Fruit fly (Drosophila melanogaster): ENCODE results near the gene CG3386.

CG3386 gene

dm6 chr3L:630666-631065, 51.6 kb downstream of the CG3386 start (continued):
- TF ChIP-seq chm (GFP tag; IDR thresholded peaks at IDR 0.05) (0 out of 2 replicates have a peak, but pooled peaks have one; percentile 23), CG17612 (GFP tag; IDR thresholded peaks at IDR 0.05) (no peak), CG30403 (GFP tag; optimal IDR thresholded peaks at IDR 0.05) (no peak), BEAF-32 (GFP tag; optimal IDR thresholded peaks at IDR 0.05) (no peak), caup (GFP tag; optimal IDR thresholded peaks at IDR 0.05; ENCODE audit: severe bottlenecking) (peak; percentile 22), lbe (GFP tag; optimal IDR thresholded peaks at IDR 0.05) (no peak), Rfx (GFP tag; IDR thresholded peaks at IDR 0.05) (peak; percentile 40; the same call in 1 of the 2 replicates), CG14710 (tag; optimal IDR thresholded peaks at IDR 0.05) (no peak), org-1 (GFP tag; optimal IDR thresholded peaks at IDR 0.05) (no peak), Ets65A (GFP tag) (no peak), CG9817 (tag; optimal IDR thresholded peaks at IDR 0.05) (no peak), rib (GFP tag; IDR thresholded peaks at IDR 0.05) (0 out of 2 replicates have a peak, but pooled peaks have one; percentile 19), nerfin-1 (tag; optimal IDR thresholded peaks at IDR 0.05) (no peak), so (GFP tag; IDR thresholded peaks at IDR 0.05) (no peak), CG11398 (GFP tag; optimal IDR thresholded peaks at IDR 0.05) (no peak), esg (GFP tag; conservative IDR thresholded peaks at IDR 0.05) (no peak), CG14965 (GFP tag; optimal IDR thresholded peaks at IDR 0.05; ENCODE audit: borderline replicate concordance) (no peak), bcd (GFP tag; optimal IDR thresholded peaks at IDR 0.05) (no peak), Ravus (GFP tag; IDR thresholded peaks at IDR 0.05) (no peak), crol (GFP tag; IDR thresholded peaks at IDR 0.05) (0 out of 2 replicates have a peak, but pooled peaks have one; percentile 8), jing (GFP tag; optimal IDR thresholded peaks at IDR 0.05) (no peak), NFAT (GFP tag; IDR thresholded peaks at IDR 0.05) (0 out of 2 replicates have a peak, but pooled peaks have one; percentile 9), gsb-n (tag; optimal IDR thresholded peaks at IDR 0.05) (no peak), CG15479 (GFP tag; optimal IDR thresholded peaks at IDR 0.05) (no peak), amos (GFP tag; IDR thresholded peaks at IDR 0.05; ENCODE audit: partially characterized antibody) (peak; percentile 9; the same call in 1 of the 2 replicates), sd (tag; optimal IDR thresholded peaks at IDR 0.05) (peak; percentile 35), CG15696 (tag; optimal IDR thresholded peaks at IDR 0.05) (no peak), CG12071 (GFP tag; optimal IDR thresholded peaks at IDR 0.05) (peak; percentile 38), CG9437 (GFP tag; optimal IDR thresholded peaks at IDR 0.05) (no peak), cg (GFP tag; optimal IDR thresholded peaks at IDR 0.05) (no peak), sqz (GFP tag; optimal IDR thresholded peaks at IDR 0.05) (no peak), CG15514 (GFP tag; optimal IDR thresholded peaks at IDR 0.05) (peak; percentile 49), CG17802 (tag; optimal IDR thresholded peaks at IDR 0.05) (no peak), cas (GFP tag; IDR thresholded peaks at IDR 0.05) (0 out of 2 replicates have a peak, but pooled peaks have one; percentile 34), Poxn (GFP tag; IDR thresholded peaks at IDR 0.05) (no peak), pan (optimal IDR thresholded peaks at IDR 0.05) (no peak), pan (GFP tag; optimal IDR thresholded peaks at IDR 0.05 in 1 of 2, IDR thresholded peaks at IDR 0.05 in 1 of 2) (peak in 1 of 2 experiments; percentile 28), CG13894 (tag; optimal IDR thresholded peaks at IDR 0.05) (peak; percentile 99), dpn (GFP tag; optimal IDR thresholded peaks at IDR 0.05) (no peak), Oaz (GFP tag; IDR thresholded peaks at IDR 0.05) (no peak), MESR4 (GFP tag; optimal IDR thresholded peaks at IDR 0.05) (no peak), CG11560 (tag; IDR thresholded peaks at IDR 0.05) (no peak), Awh (GFP tag; IDR thresholded peaks at IDR 0.05) (no peak), CG9932 (GFP tag; IDR thresholded peaks at IDR 0.05) (peak; percentile 45), CG1233 (GFP tag; optimal IDR thresholded peaks at IDR 0.05) (no peak), CG12104 (GFP tag; optimal IDR thresholded peaks at IDR 0.05) (no peak), gsb (GFP tag; IDR thresholded peaks at IDR 0.05) (peak; percentile 35; the same call in 1 of the 2 replicates), Ptx1 (GFP tag; IDR thresholded peaks at IDR 0.05) (no peak), D (optimal IDR thresholded peaks at IDR 0.05) (no peak), D (GFP tag; optimal IDR thresholded peaks at IDR 0.05) (no peak), CG13624 (GFP tag; optimal IDR thresholded peaks at IDR 0.05) (peak; percentile 93)
